Worm (Caenorhabditis elegans) whole organism, early embryonic: ENCODE data around the gene Y51H7C.13.
"Not testable (repeated sequence)": the region's sequence is repeated elsewhere in the genome, so short reads cannot be mapped to it uniquely, and the experiment has no call there.

Source experiments
- B0310.2 ChIP-seq: sonication (generic microtip); optimal IDR thresholded peaks from 2 replicates; lab custom pipeline; 2016; ENCODE audit warnings: mild to moderate bottlenecking, missing genetic modification characterization, missing compliant biosample characterization
- F13C5.2 ChIP-seq: sonication (generic microtip); optimal IDR thresholded peaks from 2 replicates; lab custom pipeline; 2017; ENCODE audit warnings: mild to moderate bottlenecking, missing genetic modification characterization, inconsistent platforms, missing compliant biosample characterization
- ama-1 ChIP-seq: fragments of 150-350 bp; optimal IDR thresholded peaks from 2 replicates; lab custom pipeline; 2014
- ceh-13 ChIP-seq: fragments of 200-800 bp; sonication (Bioruptor generic); optimal IDR thresholded peaks from 2 replicates; lab custom pipeline; 2018; ENCODE audit warnings: mild to moderate bottlenecking, missing genetic modification characterization, missing compliant biosample characterization
- ceh-36 ChIP-seq: sonication (generic microtip); optimal IDR thresholded peaks from 2 replicates; lab custom pipeline; 2016; ENCODE audit warnings: missing genetic modification characterization, inconsistent platforms, missing compliant biosample characterization
- hnd-1 ChIP-seq: sonication (generic microtip); optimal IDR thresholded peaks from 2 replicates; lab custom pipeline; 2016; ENCODE audit warnings: missing genetic modification characterization, missing compliant biosample characterization
- sea-1 ChIP-seq: fragments of 200-800 bp; sonication (Bioruptor generic); conservative IDR thresholded peaks from 2 replicates; pipeline ENCODE4 v1.3.6; 2022; ENCODE audit warnings: missing genetic modification characterization, missing compliant biosample characterization
- tbx-11 ChIP-seq: fragments of 200-800 bp; sonication (Bioruptor generic); IDR thresholded peaks from 2 replicates; pipeline ENCODE4 v1.3.6; 2022; ENCODE audit warnings: missing genetic modification characterization, missing compliant biosample characterization

DNA sequence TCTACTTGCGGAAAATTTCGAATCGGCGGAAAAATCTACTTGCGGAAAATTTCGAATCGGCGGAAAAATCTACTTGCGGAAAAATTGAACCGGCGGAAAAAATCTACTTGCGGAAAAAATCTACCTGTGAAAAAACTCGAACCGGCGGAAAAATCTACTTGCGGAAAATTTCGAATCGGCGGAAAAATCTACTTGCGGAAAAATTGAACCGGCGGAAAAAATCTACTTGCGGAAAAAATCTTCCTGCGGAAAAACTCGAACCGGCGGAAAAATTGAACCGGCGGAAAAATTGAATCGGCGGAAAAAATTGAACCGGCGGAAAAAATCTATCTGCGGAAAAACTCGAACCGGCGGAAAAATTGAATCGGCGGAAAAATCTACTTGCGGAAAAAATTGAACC, 8.6 kb downstream of the Y51H7C.13 start:
- TF ChIP-seq ama-1 (lab: Kevin White, UChicago); B0310.2 (tag; lab: Kevin White, UChicago); ceh-13; F13C5.2 (tag; lab: Kevin White, UChicago); ceh-36 (tag; lab: Kevin White, UChicago); hnd-1 (tag; lab: Kevin White, UChicago); sea-1 (GFP tag; lab: Robert Waterston, UW): not testable (repeated sequence)
- TF ChIP-seq tbx-11 (GFP tag; lab: Robert Waterston, UW), result peak; percentile 60; the same call in 1 of the 2 replicates
